Worm (Caenorhabditis elegans) whole organism, L1 larva: ENCODE results near the gene R04F11.2.

Experiments
- C04F5.9 ChIP-seq: sonication (generic microtip); optimal IDR thresholded peaks from 2 replicates; lab custom pipeline; 2016; ENCODE audit warnings: missing genetic modification characterization, missing compliant biosample characterization
- C16A3.4 ChIP-seq: fragments of 150-350 bp; optimal IDR thresholded peaks from 2 replicates; lab custom pipeline; 2014; ENCODE audit warnings: missing biosample characterization, missing genetic modification characterization
- C34B4.2 ChIP-seq: sonication (generic microtip); optimal IDR thresholded peaks from 2 replicates; lab custom pipeline; 2017; ENCODE audit warnings: mild to moderate bottlenecking, missing genetic modification characterization, missing compliant biosample characterization
- ceh-8 ChIP-seq: fragments of 200-800 bp; sonication (Bioruptor generic); optimal IDR thresholded peaks from 2 replicates; lab custom pipeline; 2018; ENCODE audit warnings: mild to moderate bottlenecking, missing genetic modification characterization, moderate library complexity, missing compliant biosample characterization
- ceh-90 ChIP-seq: sonication (generic microtip); optimal IDR thresholded peaks from 2 replicates; lab custom pipeline; 2016; ENCODE audit warnings: missing genetic modification characterization, missing compliant biosample characterization
- ces-1 ChIP-seq: fragments of 150-350 bp; optimal IDR thresholded peaks from 2 replicates; lab custom pipeline; 2014; ENCODE audit warnings: missing biosample characterization, missing genetic modification reagents, missing genetic modification characterization
- efl-1 ChIP-seq, 4 experiments: fragments of 150-350 bp; optimal IDR thresholded peaks in 3 of 4; peaks in 1 of 4; 1 replicate in 1 of 4; 2 replicates in 3 of 4; lab custom pipeline; 2014; ENCODE audit warnings: missing biosample characterization in 2 of 4, missing genetic modification characterization in 2 of 4, missing genetic modification reagents in 2 of 4
- efl-3 ChIP-seq: fragments of 200-800 bp; sonication (Bioruptor generic); optimal IDR thresholded peaks from 2 replicates; lab custom pipeline; 2018; ENCODE audit warnings: mild to moderate bottlenecking, missing genetic modification characterization, missing compliant biosample characterization
- egl-27 ChIP-seq, 2 experiments: fragments of 150-350 bp in 1 of 2; sonication (generic microtip); optimal IDR thresholded peaks; 3 replicates each; lab custom pipeline; 2017 to 2018; ENCODE audit warnings: missing biosample characterization in 2 of 2, missing genetic modification characterization in 2 of 2, missing genetic modification reagents in 2 of 2
- fkh-4 ChIP-seq: sonication (generic microtip); optimal IDR thresholded peaks from 2 replicates; lab custom pipeline; 2016; ENCODE audit warnings: missing compliant biosample characterization, missing genetic modification characterization, borderline replicate concordance
- fkh-8 ChIP-seq: sonication (generic microtip); optimal IDR thresholded peaks from 2 replicates; lab custom pipeline; 2016; ENCODE audit warnings: mild to moderate bottlenecking, missing genetic modification characterization, missing compliant biosample characterization
- grh-1 ChIP-seq: fragments of 200-800 bp; sonication (Bioruptor generic); IDR thresholded peaks from 2 replicates; pipeline ENCODE4 v1.3.6; 2022; ENCODE audit warnings: missing genetic modification reagents, missing genetic modification characterization, missing compliant biosample characterization
- hlh-4 ChIP-seq: sonication (generic microtip); optimal IDR thresholded peaks from 2 replicates; lab custom pipeline; 2016; ENCODE audit warnings: mild to moderate bottlenecking, missing genetic modification characterization, missing compliant biosample characterization
- irx-1 ChIP-seq: sonication (generic microtip); optimal IDR thresholded peaks from 2 replicates; lab custom pipeline; 2016; ENCODE audit warnings: missing genetic modification characterization, missing compliant biosample characterization
- isw-1 ChIP-seq: fragments of 200-800 bp; sonication (Bioruptor generic); IDR thresholded peaks from 2 replicates; pipeline ENCODE4 v1.3.6; 2022; ENCODE audit warnings: missing genetic modification characterization, missing compliant biosample characterization
- jun-1 ChIP-seq: fragments of 150-350 bp; optimal IDR thresholded peaks from 2 replicates; lab custom pipeline; 2014; ENCODE audit warnings: missing biosample characterization, missing genetic modification reagents, missing genetic modification characterization
- lin-13 ChIP-seq: fragments of 150-350 bp; optimal IDR thresholded peaks from 2 replicates; lab custom pipeline; 2014; ENCODE audit warnings: missing biosample characterization, missing genetic modification reagents, missing genetic modification characterization
- lin-14 ChIP-seq: fragments of 200-800 bp; sonication (Bioruptor generic); optimal IDR thresholded peaks from 2 replicates; lab custom pipeline; 2018; ENCODE audit warnings: mild to moderate bottlenecking, missing genetic modification characterization, moderate library complexity, missing compliant biosample characterization
- lin-35 ChIP-seq, 2 experiments: fragments of 150-350 bp; optimal IDR thresholded peaks; 2 replicates each; lab custom pipeline; 2014; ENCODE audit warnings: missing biosample characterization in 2 of 2, missing genetic modification characterization in 2 of 2, missing genetic modification reagents in 2 of 2
- lsy-2 ChIP-seq, 2 experiments: fragments of 150-350 bp; optimal IDR thresholded peaks; 2 replicates each; lab custom pipeline; 2014; ENCODE audit warnings: missing biosample characterization in 2 of 2, missing genetic modification characterization in 2 of 2
- mab-9 ChIP-seq: fragments of 200-800 bp; sonication (Bioruptor generic); IDR thresholded peaks from 2 replicates; pipeline ENCODE4 v1.3.6; 2022; ENCODE audit warnings: missing genetic modification reagents, missing genetic modification characterization, missing compliant biosample characterization
- mdl-1 ChIP-seq, 2 experiments: fragments of 150-350 bp; optimal IDR thresholded peaks; 2 replicates each; lab custom pipeline; 2014 to 2017; ENCODE audit warnings: missing biosample characterization in 2 of 2, missing genetic modification characterization in 2 of 2, inconsistent platforms in 1 of 2
- mep-1 ChIP-seq: fragments of 150-350 bp; optimal IDR thresholded peaks from 2 replicates; lab custom pipeline; 2014; ENCODE audit warnings: missing biosample characterization, missing genetic modification characterization
- nhr-12 ChIP-seq: sonication (generic microtip); optimal IDR thresholded peaks from 2 replicates; lab custom pipeline; 2017; ENCODE audit warnings: missing biosample characterization, missing genetic modification characterization
- nhr-20 ChIP-seq: sonication (generic microtip); optimal IDR thresholded peaks from 2 replicates; lab custom pipeline; 2016; ENCODE audit warnings: mild to moderate bottlenecking, missing genetic modification characterization, missing compliant biosample characterization
- nhr-47 ChIP-seq: sonication (generic microtip); optimal IDR thresholded peaks from 2 replicates; lab custom pipeline; 2016; ENCODE audit warnings: mild to moderate bottlenecking, missing genetic modification characterization, moderate library complexity, missing compliant biosample characterization
- nhr-71 ChIP-seq: sonication (generic microtip); optimal IDR thresholded peaks from 2 replicates; lab custom pipeline; 2016; ENCODE audit warnings: mild to moderate bottlenecking, missing genetic modification characterization, moderate library complexity, missing compliant biosample characterization
- nhr-85 ChIP-seq: sonication (generic microtip); peaks from one replicate; lab custom pipeline; 2016; ENCODE audit warnings: missing genetic modification characterization, inconsistent platforms, missing compliant biosample characterization
- pqm-1 ChIP-seq: sonication (generic microtip); optimal IDR thresholded peaks from 3 replicates; lab custom pipeline; 2017; ENCODE audit warnings: missing biosample characterization, missing genetic modification characterization
- rnt-1 ChIP-seq: sonication (generic microtip); optimal IDR thresholded peaks from 2 replicates; lab custom pipeline; 2016; ENCODE audit warnings: mild to moderate bottlenecking, missing genetic modification characterization, moderate library complexity, missing compliant biosample characterization
- snpc-4 ChIP-seq: fragments of 150-350 bp; optimal IDR thresholded peaks from 2 replicates; lab custom pipeline; 2014; ENCODE audit warnings: missing biosample characterization, missing genetic modification characterization
- sox-4 ChIP-seq: sonication (generic microtip); optimal IDR thresholded peaks from 2 replicates; lab custom pipeline; 2016; ENCODE audit warnings: missing genetic modification characterization, missing compliant biosample characterization
- sup-37 ChIP-seq: fragments of 200-800 bp; sonication (Bioruptor generic); optimal IDR thresholded peaks from 2 replicates; lab custom pipeline; 2018; ENCODE audit warnings: mild to moderate bottlenecking, missing genetic modification characterization, missing compliant biosample characterization
- swsn-7 ChIP-seq: sonication (generic microtip); optimal IDR thresholded peaks from 2 replicates; lab custom pipeline; 2016; ENCODE audit warnings: missing genetic modification characterization, missing compliant biosample characterization
- tbx-2 ChIP-seq: sonication (generic microtip); optimal IDR thresholded peaks from 2 replicates; lab custom pipeline; 2016; ENCODE audit warnings: missing genetic modification characterization, missing compliant biosample characterization
- tlp-1 ChIP-seq: fragments of 150-350 bp; optimal IDR thresholded peaks from 2 replicates; lab custom pipeline; 2014; ENCODE audit warnings: missing biosample characterization, missing genetic modification characterization
- unc-130 ChIP-seq: fragments of 150-350 bp; optimal IDR thresholded peaks from 2 replicates; lab custom pipeline; 2017; ENCODE audit warnings: missing biosample characterization, missing genetic modification characterization, inconsistent platforms
- unc-30 ChIP-seq: sonication (generic microtip); optimal IDR thresholded peaks from 2 replicates; lab custom pipeline; 2017; ENCODE audit warnings: missing biosample characterization, missing genetic modification characterization
- vab-15 ChIP-seq: sonication (generic microtip); optimal IDR thresholded peaks from 2 replicates; lab custom pipeline; 2017; ENCODE audit warnings: missing genotype, mild to moderate bottlenecking, missing genetic modification characterization, missing compliant biosample characterization
- zip-4 ChIP-seq: fragments of 200-800 bp; sonication (Bioruptor generic); optimal IDR thresholded peaks from 2 replicates; lab custom pipeline; 2018; ENCODE audit warnings: mild to moderate bottlenecking, missing genetic modification characterization, moderate library complexity, missing compliant biosample characterization
- ztf-11 ChIP-seq, 2 experiments: sonication (generic microtip); optimal IDR thresholded peaks; 2 replicates each; lab custom pipeline; 2016 to 2017; ENCODE audit warnings: missing genetic modification characterization in 2 of 2, missing biosample characterization in 1 of 2, missing compliant biosample characterization in 1 of 2
- ztf-4 ChIP-seq: fragments of 150-350 bp; optimal IDR thresholded peaks from 2 replicates; lab custom pipeline; 2014; ENCODE audit warnings: missing biosample characterization, missing genetic modification characterization

Gene R04F11.2

ce11 chrV:12317894-12318553 is at the start of gene R04F11.2, which contains the start of gene R04F11.5 (continued):
- no peak for TF ChIP-seq ces-1 (GFP tag; lab: Kevin White, UChicago)
- peak; percentile 68 for TF ChIP-seq rnt-1 (tag; lab: Kevin White, UChicago)
- peak; percentile 66 for TF ChIP-seq jun-1 (tag; lab: Kevin White, UChicago)
- peak; percentile 76 for TF ChIP-seq nhr-20 (tag; lab: Kevin White, UChicago)
- no peak for TF ChIP-seq tlp-1 (tag; lab: Kevin White, UChicago)
- TF ChIP-seq tbx-2: peak; percentile 69
- TF ChIP-seq mep-1: peak; percentile 92
- no peak for TF ChIP-seq mab-9 (GFP tag; lab: Robert Waterston, UW)
- TF ChIP-seq C04F5.9 (tag; lab: Kevin White, UChicago): no peak
- TF ChIP-seq snpc-4 (tag; lab: Kevin White, UChicago): peak; percentile 74
- TF ChIP-seq isw-1 (GFP tag; lab: Robert Waterston, UW): peak; percentile 67
- no peak for TF ChIP-seq hlh-4 (tag; lab: Kevin White, UChicago)
- peak in 1 of 2 experiments; percentile 25 for TF ChIP-seq mdl-1 (tag; optimal IDR thresholded peaks at IDR 0.05; lab: Kevin White, UChicago)
- peak; percentile 99 for TF ChIP-seq lsy-2 (tag; optimal IDR thresholded peaks at IDR 0.05; lab: Kevin White, UChicago)
- peak; percentile 85 for TF ChIP-seq nhr-85 (tag; lab: Kevin White, UChicago)
- no peak for TF ChIP-seq C34B4.2 (tag; lab: Kevin White, UChicago)
- TF ChIP-seq unc-30 (tag; lab: Kevin White, UChicago): no peak
- no peak for TF ChIP-seq sup-37
- no peak for TF ChIP-seq fkh-4 (tag; lab: Kevin White, UChicago)
- TF ChIP-seq ztf-11 (tag; optimal IDR thresholded peaks at IDR 0.05; lab: Kevin White, UChicago): no peak
- 0 out of 2 replicates have a peak, but pooled peaks have one; percentile 56 for TF ChIP-seq grh-1
- no peak for TF ChIP-seq pqm-1 (tag; lab: Kevin White, UChicago)
- no peak for TF ChIP-seq nhr-12 (tag; lab: Kevin White, UChicago)
- peak; percentile 18 for TF ChIP-seq zip-4 (GFP tag; lab: Kevin White, UChicago)
- peak; percentile 71 for TF ChIP-seq swsn-7 (tag; lab: Kevin White, UChicago)
- TF ChIP-seq lin-35 (GFP tag; optimal IDR thresholded peaks at IDR 0.05; lab: Kevin White, UChicago): peak; percentile 84 to 91
- no peak for TF ChIP-seq vab-15 (tag; lab: Kevin White, UChicago)
- no peak for TF ChIP-seq ceh-90
- peak; percentile 77 for TF ChIP-seq nhr-47 (tag; lab: Kevin White, UChicago)
- no peak for TF ChIP-seq ztf-4
- TF ChIP-seq ceh-8 (GFP tag; lab: Kevin White, UChicago): no peak
- TF ChIP-seq C16A3.4 (tag; lab: Kevin White, UChicago): peak; percentile 94
- TF ChIP-seq, all 84 proteins: peak for 46

- TF ChIP-seq lin-13 (GFP tag; lab: Kevin White, UChicago): no peak
- no peak for TF ChIP-seq fkh-8 (tag; lab: Kevin White, UChicago)
- peak; percentile 14 for TF ChIP-seq unc-130 (tag; lab: Kevin White, UChicago)
- TF ChIP-seq irx-1 (tag; lab: Kevin White, UChicago): no peak
- TF ChIP-seq efl-1 (optimal IDR thresholded peaks at IDR 0.05; lab: Kevin White, UChicago): peak in 1 of 2 experiments; percentile 0
- no peak for TF ChIP-seq efl-1 (GFP tag; optimal IDR thresholded peaks at IDR 0.05 in 1 of 2; lab: Kevin White, UChicago)
- peak; percentile 8 for TF ChIP-seq mep-1
- TF ChIP-seq egl-27 (tag; optimal IDR thresholded peaks at IDR 0.05; lab: Kevin White, UChicago): no peak
- peak; percentile 51 for TF ChIP-seq rnt-1 (tag; lab: Kevin White, UChicago)
- no peak for TF ChIP-seq sox-4 (tag; lab: Kevin White, UChicago)
- no peak for TF ChIP-seq efl-3
- peak; percentile 72 for TF ChIP-seq lin-14
- no peak for TF ChIP-seq fkh-4 (tag; lab: Kevin White, UChicago)
- TF ChIP-seq jun-1 (tag; lab: Kevin White, UChicago): no peak
- TF ChIP-seq nhr-71: peak; percentile 43
Observed at ce11 chrV:12269272-12269767, 48.9 kb upstream of the R04F11.2 start, which contains the start of gene twk-24. Gene twk-24, minus strand, starts transcription at chrV:12269322.
